Fruit fly (Drosophila melanogaster): ENCODE results near the gene mri.
A peak's percentile ranks its signal among the peaks of the same experiment; 100 is the strongest.

The mri gene

dm6 chr3L:174501-174900, 25.5 kb upstream of the mri start:
- no peak for TF ChIP-seq CG8478 (optimal IDR thresholded peaks at IDR 0.05)
- no peak for TF ChIP-seq psq (optimal IDR thresholded peaks at IDR 0.05)
- no peak for TF ChIP-seq EcR (GFP tag; optimal IDR thresholded peaks at IDR 0.05)
- TF ChIP-seq Dll (optimal IDR thresholded peaks at IDR 0.05) = no peak
- TF ChIP-seq pan (optimal IDR thresholded peaks at IDR 0.05) = no peak
- no peak for TF ChIP-seq usp (GFP tag; optimal IDR thresholded peaks at IDR 0.05)

DNA sequence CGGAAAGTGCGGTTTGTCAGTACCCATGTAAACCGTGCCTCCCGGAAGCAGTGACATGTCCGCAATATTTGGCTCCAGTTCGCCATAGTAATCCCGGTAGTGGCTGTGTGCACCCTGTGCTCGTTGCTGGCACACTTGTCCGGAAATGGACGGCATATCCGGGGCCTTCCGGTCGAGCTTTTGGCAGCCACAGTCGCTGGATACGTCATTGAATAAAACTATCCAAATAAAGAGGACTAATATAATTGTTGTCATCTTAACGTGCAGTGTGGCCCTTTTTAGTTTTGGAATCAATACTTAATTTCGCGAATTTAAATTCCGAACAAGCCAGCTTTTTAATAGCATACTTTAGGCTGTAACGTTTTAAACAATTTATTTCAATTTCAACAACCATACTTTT, 24.0 kb upstream of the mri start, which contains the start of gene CG7049:
TSS of gene CG7049 (minus strand) at position 280 of the 400 bp plus-strand sequence.
- TF ChIP-seq pan (optimal IDR thresholded peaks at IDR 0.05) (no peak), usp (GFP tag; optimal IDR thresholded peaks at IDR 0.05) (no peak), Dll (optimal IDR thresholded peaks at IDR 0.05) (no peak), psq (optimal IDR thresholded peaks at IDR 0.05) (no peak), EcR (GFP tag; optimal IDR thresholded peaks at IDR 0.05) (no peak), CG8478 (optimal IDR thresholded peaks at IDR 0.05) (no peak)

- TF ChIP-seq psq (optimal IDR thresholded peaks at IDR 0.05) (no peak), CG8478 (optimal IDR thresholded peaks at IDR 0.05) (no peak), pan (optimal IDR thresholded peaks at IDR 0.05) (no peak), EcR (GFP tag; optimal IDR thresholded peaks at IDR 0.05) (no peak), Dll (optimal IDR thresholded peaks at IDR 0.05) (no peak), usp (GFP tag; optimal IDR thresholded peaks at IDR 0.05) (no peak)
Observed at dm6 chr3L:177938-178337, 22.0 kb upstream of the mri start.

DNA sequence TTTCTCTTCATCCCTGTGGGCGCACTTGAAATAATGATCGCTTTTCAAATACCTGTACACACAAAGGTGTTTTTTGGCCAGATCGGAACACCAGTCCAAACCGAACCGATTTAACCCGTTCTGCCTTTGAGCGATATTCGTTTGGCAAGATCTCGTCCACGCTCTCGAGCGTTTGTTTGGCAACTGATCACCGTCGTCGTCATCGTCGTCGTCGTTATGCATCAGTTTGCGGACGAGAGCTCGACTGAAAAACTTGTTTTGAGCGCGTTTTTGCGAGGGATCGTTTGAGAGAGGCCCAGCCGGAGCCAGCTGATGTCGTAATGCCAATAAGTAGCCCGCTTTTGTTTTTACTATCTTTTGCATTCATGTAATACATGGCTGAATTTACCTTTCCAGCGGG, 21.5 kb upstream of the mri start:
- TF ChIP-seq usp (GFP tag; optimal IDR thresholded peaks at IDR 0.05) = no peak
- TF ChIP-seq EcR (GFP tag; optimal IDR thresholded peaks at IDR 0.05) = no peak
- TF ChIP-seq pan (optimal IDR thresholded peaks at IDR 0.05) = no peak
- TF ChIP-seq Dll (optimal IDR thresholded peaks at IDR 0.05) = no peak
- no peak for TF ChIP-seq CG8478 (optimal IDR thresholded peaks at IDR 0.05)
- no peak for TF ChIP-seq psq (optimal IDR thresholded peaks at IDR 0.05)

- TF ChIP-seq pan (optimal IDR thresholded peaks at IDR 0.05) (no peak), EcR (GFP tag; optimal IDR thresholded peaks at IDR 0.05) (no peak), Dll (optimal IDR thresholded peaks at IDR 0.05) (no peak), usp (GFP tag; optimal IDR thresholded peaks at IDR 0.05) (no peak), psq (optimal IDR thresholded peaks at IDR 0.05) (no peak), CG8478 (optimal IDR thresholded peaks at IDR 0.05) (no peak)
Observed at dm6 chr3L:178913-179488, 21.0 kb upstream of the mri start, which contains the start of gene Vdup1. Vdup1 (minus strand) TSS chr3L:178963.

- TF ChIP-seq EcR (GFP tag; optimal IDR thresholded peaks at IDR 0.05) (no peak), pan (optimal IDR thresholded peaks at IDR 0.05) (no peak), Dll (optimal IDR thresholded peaks at IDR 0.05) (no peak), usp (GFP tag; optimal IDR thresholded peaks at IDR 0.05) (no peak), CG8478 (optimal IDR thresholded peaks at IDR 0.05) (no peak), psq (optimal IDR thresholded peaks at IDR 0.05) (no peak)
Observed at dm6 chr3L:179490-180261, 20.3 kb upstream of the mri start, which contains the start of gene CG13875. CG13875 (plus strand) TSS chr3L:179923.

- TF ChIP-seq Dll (optimal IDR thresholded peaks at IDR 0.05) = no peak
- TF ChIP-seq usp (GFP tag; optimal IDR thresholded peaks at IDR 0.05) = no peak
- TF ChIP-seq psq (optimal IDR thresholded peaks at IDR 0.05) = no peak
- no peak for TF ChIP-seq pan (optimal IDR thresholded peaks at IDR 0.05)
- TF ChIP-seq EcR (GFP tag; optimal IDR thresholded peaks at IDR 0.05) = no peak
- no peak for TF ChIP-seq CG8478 (optimal IDR thresholded peaks at IDR 0.05)
Observed at dm6 chr3L:180262-180543, 19.8 kb upstream of the mri start.

DNA sequence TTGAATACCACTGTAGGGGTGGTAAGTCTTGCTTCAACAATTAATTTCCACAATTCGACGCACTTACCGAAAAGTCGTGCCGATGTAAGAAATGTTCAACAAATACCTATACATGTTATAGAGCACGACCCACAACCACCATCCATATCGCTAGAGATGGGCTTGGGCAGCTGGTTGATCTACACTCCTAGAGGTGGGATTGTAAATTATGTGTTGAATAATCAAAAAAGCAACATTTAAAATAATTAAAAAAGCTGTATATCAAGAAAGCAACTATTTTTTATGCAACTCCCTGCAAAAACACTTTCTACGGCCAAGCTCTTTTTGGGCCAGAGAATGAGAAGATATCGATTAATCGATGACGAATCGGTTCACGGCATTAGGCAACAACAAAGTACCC, 15.7 kb upstream of the mri start, which contains the start of the genes CG34140, Mkp and Mtch:
TSS of gene CG34140 (minus strand) at position 174 of the 400 bp plus-strand sequence.
TSS of gene Mkp (minus strand) at position 290 of the 400 bp plus-strand sequence.
TSS of gene Mtch (plus strand) at position 376 of the 400 bp plus-strand sequence.
- TF ChIP-seq CG8478 (optimal IDR thresholded peaks at IDR 0.05) (no peak), usp (GFP tag; optimal IDR thresholded peaks at IDR 0.05) (no peak), Dll (optimal IDR thresholded peaks at IDR 0.05) (no peak), psq (optimal IDR thresholded peaks at IDR 0.05) (no peak), pan (optimal IDR thresholded peaks at IDR 0.05) (no peak), EcR (GFP tag; optimal IDR thresholded peaks at IDR 0.05) (no peak)

dm6 chr3L:199050-199745, 776 bp upstream of the mri start:
- TF ChIP-seq Dll (optimal IDR thresholded peaks at IDR 0.05) (no peak), pan (optimal IDR thresholded peaks at IDR 0.05) (no peak), EcR (GFP tag; optimal IDR thresholded peaks at IDR 0.05) (no peak), psq (optimal IDR thresholded peaks at IDR 0.05) (no peak), usp (GFP tag; optimal IDR thresholded peaks at IDR 0.05) (no peak), CG8478 (optimal IDR thresholded peaks at IDR 0.05) (peak; percentile 51)

DNA sequence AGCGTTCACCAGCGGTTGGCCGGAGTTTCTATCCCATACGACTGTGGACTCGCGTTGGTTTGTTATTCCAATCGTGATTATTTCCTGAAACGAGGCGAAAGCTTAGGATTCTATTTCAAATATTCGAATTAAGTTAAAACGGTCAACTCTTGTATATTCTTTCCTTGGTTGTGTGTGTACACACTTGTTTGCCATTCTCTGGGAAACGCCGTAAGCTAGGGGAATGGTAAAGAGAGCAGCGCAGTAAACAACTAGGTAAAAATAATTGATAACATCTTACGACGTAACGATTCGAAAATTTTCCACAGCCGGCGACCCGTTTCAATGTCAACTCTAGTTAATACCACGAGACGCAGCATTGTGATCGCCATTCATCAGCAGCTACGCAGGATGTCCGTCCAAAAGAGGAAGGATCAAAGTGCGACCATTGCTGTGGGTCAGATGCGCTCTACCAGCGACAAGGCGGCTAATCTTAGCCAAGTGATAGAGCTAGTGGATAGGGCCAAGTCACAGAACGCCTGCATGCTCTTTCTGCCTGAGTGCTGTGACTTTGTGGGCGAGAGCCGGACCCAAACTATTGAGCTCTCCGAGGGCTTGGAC, 3.7 kb downstream of the mri start, which contains the start of gene NitFhit:
TSS of gene NitFhit (plus strand) at position 195 of the 600 bp plus-strand sequence.
- no peak for TF ChIP-seq pan (optimal IDR thresholded peaks at IDR 0.05)
- TF ChIP-seq Dll (optimal IDR thresholded peaks at IDR 0.05) = no peak
- no peak for TF ChIP-seq usp (GFP tag; optimal IDR thresholded peaks at IDR 0.05)
- no peak for TF ChIP-seq psq (optimal IDR thresholded peaks at IDR 0.05)
- TF ChIP-seq EcR (GFP tag; optimal IDR thresholded peaks at IDR 0.05) = no peak
- no peak for TF ChIP-seq CG8478 (optimal IDR thresholded peaks at IDR 0.05)

- TF ChIP-seq usp (GFP tag; optimal IDR thresholded peaks at IDR 0.05) = no peak
- no peak for TF ChIP-seq psq (optimal IDR thresholded peaks at IDR 0.05)
- TF ChIP-seq Dll (optimal IDR thresholded peaks at IDR 0.05) = no peak
- TF ChIP-seq EcR (GFP tag; optimal IDR thresholded peaks at IDR 0.05) = no peak
- no peak for TF ChIP-seq pan (optimal IDR thresholded peaks at IDR 0.05)
- no peak for TF ChIP-seq CG8478 (optimal IDR thresholded peaks at IDR 0.05)
Observed at dm6 chr3L:205723-206284, 5.8 kb downstream of the mri start, which contains the start of the genes Gk1 and CG13876. Gk1 (minus strand) TSS chr3L:205844. CG13876 (plus strand) TSS chr3L:206134.

Data from whole organism.